Worm (Caenorhabditis elegans) whole organism, young adult: ENCODE measurements around the gene cutl-19.
A peak's percentile ranks its signal among the peaks of the same experiment; 100 is the strongest.

Experiments used
- B0019.2 ChIP-seq: fragments of 200-800 bp; sonication (Bioruptor generic); conservative IDR thresholded peaks from 2 replicates; pipeline ENCODE4 v1.3.6; 2022; ENCODE audit warnings: missing genetic modification reagents, missing genetic modification characterization, missing compliant biosample characterization
- B0336.3 ChIP-seq: fragments of 200-800 bp; sonication (Bioruptor generic); IDR thresholded peaks from 2 replicates; pipeline ENCODE4 v1.3.6; 2022; ENCODE audit warnings: missing genetic modification characterization, missing compliant biosample characterization
- C17E4.6 ChIP-seq: fragments of 200-800 bp; sonication (Bioruptor generic); IDR thresholded peaks from 2 replicates; pipeline ENCODE4 v1.3.6; 2022; ENCODE audit warnings: missing genetic modification reagents, missing genetic modification characterization, missing compliant biosample characterization
- D2030.7 ChIP-seq: fragments of 200-800 bp; sonication (Bioruptor generic); IDR thresholded peaks from 2 replicates; pipeline ENCODE4 v1.3.6; 2022; ENCODE audit warnings: missing genetic modification reagents, missing genetic modification characterization, missing compliant biosample characterization
- F10E7.11 ChIP-seq: sonication (generic microtip); optimal IDR thresholded peaks from 2 replicates; lab custom pipeline; 2017; ENCODE audit warnings: mild to moderate bottlenecking, missing genetic modification characterization, moderate library complexity, missing compliant biosample characterization
- F22D6.2 ChIP-seq: sonication (generic microtip); optimal IDR thresholded peaks from 2 replicates; lab custom pipeline; 2016; ENCODE audit warnings: mild to moderate bottlenecking, missing genetic modification characterization, missing compliant biosample characterization
- F33H1.4 ChIP-seq: fragments of 200-800 bp; sonication (Bioruptor generic); IDR thresholded peaks from 2 replicates; pipeline ENCODE4 v1.3.6; 2022; ENCODE audit warnings: missing genetic modification reagents, missing genetic modification characterization, missing compliant biosample characterization
- F37B4.10 ChIP-seq: fragments of 200-800 bp; sonication (Bioruptor generic); IDR thresholded peaks from 2 replicates; pipeline ENCODE4 v1.3.6; 2022; ENCODE audit warnings: missing genetic modification characterization, missing compliant biosample characterization
- F55B11.4 ChIP-seq: sonication (generic microtip); optimal IDR thresholded peaks from 2 replicates; lab custom pipeline; 2016; ENCODE audit warnings: missing compliant biosample characterization, missing genetic modification characterization, borderline replicate concordance; ENCODE audit not compliant: insufficient read depth
- F57A8.1 ChIP-seq: fragments of 200-800 bp; sonication (Bioruptor generic); optimal IDR thresholded peaks from 2 replicates; lab custom pipeline; 2018; ENCODE audit warnings: mild to moderate bottlenecking, missing genetic modification characterization, moderate library complexity, missing compliant biosample characterization
- F57C9.4 ChIP-seq: sonication (generic microtip); optimal IDR thresholded peaks from 2 replicates; lab custom pipeline; 2017; ENCODE audit warnings: mild to moderate bottlenecking, missing genetic modification characterization, missing compliant biosample characterization
- K11D2.4 ChIP-seq: fragments of 200-800 bp; sonication (Bioruptor generic); IDR thresholded peaks from 2 replicates; pipeline ENCODE4 v1.3.6; 2022; ENCODE audit warnings: missing genetic modification reagents, missing genetic modification characterization, missing compliant biosample characterization
- Y53F4B.3 ChIP-seq: fragments of 200-800 bp; sonication (Bioruptor generic); IDR thresholded peaks from 2 replicates; pipeline ENCODE4 v1.3.6; 2022; ENCODE audit warnings: missing genetic modification reagents, missing genetic modification characterization, missing compliant biosample characterization
- Y56A3A.18 ChIP-seq: fragments of 200-800 bp; sonication (Bioruptor generic); IDR thresholded peaks from 2 replicates; pipeline ENCODE4 v1.3.6; 2022; ENCODE audit warnings: missing genetic modification reagents, missing genetic modification characterization, missing compliant biosample characterization
- ZK185.1 ChIP-seq: sonication (generic microtip); optimal IDR thresholded peaks from 2 replicates; lab custom pipeline; 2016; ENCODE audit warnings: mild to moderate bottlenecking, missing genetic modification characterization, missing compliant biosample characterization; ENCODE audit not compliant: poor library complexity, severe bottlenecking
- ama-1 ChIP-seq, 3 experiments: fragments of 150-350 bp in 1 of 3; sonication (generic microtip) in 2 of 3; optimal IDR thresholded peaks; 2 replicates each; lab custom pipeline; 2014 to 2018; ENCODE audit warnings: missing biosample characterization in 2 of 3, missing genetic modification characterization in 2 of 3, missing genetic modification reagents in 2 of 3
- aptf-3 ChIP-seq: fragments of 200-800 bp; sonication (Bioruptor generic); IDR thresholded peaks from 2 replicates; pipeline ENCODE4 v1.3.6; 2022; ENCODE audit warnings: missing genetic modification characterization, missing compliant biosample characterization
- atf-7 ChIP-seq: sonication (generic microtip); optimal IDR thresholded peaks from 2 replicates; lab custom pipeline; 2017; ENCODE audit warnings: mild to moderate bottlenecking, missing genetic modification characterization, missing compliant biosample characterization
- cebp-2 ChIP-seq: fragments of 200-800 bp; sonication (Bioruptor generic); IDR thresholded peaks from 2 replicates; pipeline ENCODE4 v1.3.6; 2022; ENCODE audit warnings: missing genetic modification characterization, missing compliant biosample characterization
- dox-1 ChIP-seq: fragments of 200-800 bp; sonication (Bioruptor generic); IDR thresholded peaks from 2 replicates; pipeline ENCODE4 v1.3.6; 2022; ENCODE audit warnings: missing genetic modification reagents, missing genetic modification characterization, missing compliant biosample characterization
- efl-1 ChIP-seq: fragments of 150-350 bp; optimal IDR thresholded peaks from 2 replicates; lab custom pipeline; 2014; ENCODE audit warnings: missing biosample characterization, missing genetic modification reagents, missing genetic modification characterization
- hlh-26 ChIP-seq: fragments of 200-800 bp; sonication (Bioruptor generic); conservative IDR thresholded peaks from 2 replicates; pipeline ENCODE4 v1.3.6; 2022; ENCODE audit warnings: missing genetic modification reagents, missing genetic modification characterization, missing compliant biosample characterization
- hsf-1 ChIP-seq: fragments of 200-800 bp; sonication (Bioruptor generic); IDR thresholded peaks from 2 replicates; pipeline ENCODE4 v1.3.6; 2022; ENCODE audit warnings: missing genetic modification reagents, missing genetic modification characterization, missing compliant biosample characterization
- lag-1 ChIP-seq: fragments of 200-800 bp; sonication (Bioruptor generic); IDR thresholded peaks from 2 replicates; pipeline ENCODE4 v1.3.6; 2022; ENCODE audit warnings: missing genetic modification reagents, missing genetic modification characterization, missing compliant biosample characterization
- lin-26 ChIP-seq: fragments of 200-800 bp; sonication (Bioruptor generic); IDR thresholded peaks from 2 replicates; pipeline ENCODE4 v1.3.6; 2022; ENCODE audit warnings: missing genetic modification reagents, missing genetic modification characterization, missing compliant biosample characterization
- lin-40 ChIP-seq: sonication (generic microtip); optimal IDR thresholded peaks from 2 replicates; lab custom pipeline; 2016; ENCODE audit warnings: missing genetic modification characterization, mild to moderate bottlenecking, missing compliant biosample characterization, missing genotype, missing genetic modification reagents
- lin-54 ChIP-seq: fragments of 200-800 bp; sonication (Bioruptor generic); optimal IDR thresholded peaks from 2 replicates; lab custom pipeline; 2018; ENCODE audit warnings: mild to moderate bottlenecking, missing genetic modification characterization, missing compliant biosample characterization
- lsl-1 ChIP-seq: fragments of 200-800 bp; sonication (Bioruptor generic); optimal IDR thresholded peaks from 2 replicates; lab custom pipeline; 2018; ENCODE audit warnings: mild to moderate bottlenecking, missing genetic modification characterization, moderate library complexity, missing compliant biosample characterization
- madf-10 ChIP-seq: sonication (generic microtip); optimal IDR thresholded peaks from 2 replicates; lab custom pipeline; 2016; ENCODE audit warnings: mild to moderate bottlenecking, missing genetic modification characterization, missing compliant biosample characterization
- madf-6 ChIP-seq: fragments of 200-800 bp; sonication (Bioruptor generic); IDR thresholded peaks from 2 replicates; pipeline ENCODE4 v1.3.6; 2022; ENCODE audit warnings: missing genetic modification reagents, missing genetic modification characterization, missing compliant biosample characterization
- madf-8 ChIP-seq: fragments of 200-800 bp; sonication (Bioruptor generic); conservative IDR thresholded peaks from 2 replicates; pipeline ENCODE4 v1.3.6; 2022; ENCODE audit warnings: missing genetic modification reagents, missing genetic modification characterization, missing compliant biosample characterization
- nfya-2 ChIP-seq: fragments of 200-800 bp; sonication (Bioruptor generic); IDR thresholded peaks from 2 replicates; pipeline ENCODE4 v1.3.6; 2022; ENCODE audit warnings: missing genetic modification reagents, missing genetic modification characterization, missing compliant biosample characterization
- nhr-120 ChIP-seq: fragments of 200-800 bp; sonication (Bioruptor generic); IDR thresholded peaks from 2 replicates; pipeline ENCODE4 v1.3.6; 2022; ENCODE audit warnings: missing genetic modification characterization, missing compliant biosample characterization
- pbrm-1 ChIP-seq: fragments of 200-800 bp; sonication (Bioruptor generic); IDR thresholded peaks from 2 replicates; pipeline ENCODE4 v1.3.6; 2022; ENCODE audit warnings: missing genetic modification reagents, missing genetic modification characterization, missing compliant biosample characterization
- rcor-1 ChIP-seq: fragments of 200-800 bp; sonication (Bioruptor generic); IDR thresholded peaks from 2 replicates; pipeline ENCODE4 v1.3.6; 2022; ENCODE audit warnings: missing genetic modification reagents, missing genetic modification characterization, missing compliant biosample characterization
- snpc-4 ChIP-seq, 5 experiments: fragments of 150-350 bp in 1 of 5; sonication (generic microtip) in 4 of 5; optimal IDR thresholded peaks; 2 replicates each; lab custom pipeline; 2014 to 2018; ENCODE audit warnings: missing genetic modification characterization in 5 of 5, missing biosample characterization in 3 of 5, antibody characterized with exemption in 2 of 5, mild to moderate bottlenecking in 2 of 5, missing compliant biosample characterization in 2 of 5, missing genotype in 2 of 5, moderate library complexity in 2 of 5, missing genetic modification reagents in 1 of 5
- tbx-9 ChIP-seq: sonication (generic microtip); optimal IDR thresholded peaks from 2 replicates; lab custom pipeline; 2016; ENCODE audit warnings: borderline replicate concordance, missing genetic modification characterization, inconsistent platforms, missing compliant biosample characterization
- tlf-1 ChIP-seq: fragments of 200-800 bp; sonication (Bioruptor generic); optimal IDR thresholded peaks from 2 replicates; lab custom pipeline; 2018; ENCODE audit warnings: mild to moderate bottlenecking, missing genetic modification characterization, missing compliant biosample characterization
- xnd-1 ChIP-seq: sonication (generic microtip); optimal IDR thresholded peaks from 2 replicates; lab custom pipeline; 2016; ENCODE audit warnings: missing genotype, missing genetic modification reagents, missing genetic modification characterization, missing compliant biosample characterization
- zim-3 ChIP-seq: sonication (generic microtip); optimal IDR thresholded peaks from 2 replicates; lab custom pipeline; 2017; ENCODE audit warnings: mild to moderate bottlenecking, missing genetic modification characterization, moderate library complexity, missing compliant biosample characterization
- ztf-25 ChIP-seq: fragments of 200-800 bp; sonication (Bioruptor generic); IDR thresholded peaks from 2 replicates; pipeline ENCODE4 v1.3.6; 2022; ENCODE audit warnings: missing genetic modification reagents, missing genetic modification characterization, missing compliant biosample characterization
- ztf-28 ChIP-seq: fragments of 200-800 bp; sonication (Bioruptor generic); IDR thresholded peaks from 2 replicates; pipeline ENCODE4 v1.3.6; 2022; ENCODE audit warnings: missing genetic modification reagents, missing genetic modification characterization, missing compliant biosample characterization
- ztf-3 ChIP-seq: fragments of 200-800 bp; sonication (Bioruptor generic); optimal IDR thresholded peaks from 2 replicates; lab custom pipeline; 2018; ENCODE audit warnings: mild to moderate bottlenecking, missing genetic modification characterization, missing compliant biosample characterization
- ztf-6 ChIP-seq: fragments of 200-800 bp; sonication (Bioruptor generic); IDR thresholded peaks from 2 replicates; pipeline ENCODE4 v1.3.6; 2022; ENCODE audit warnings: missing genetic modification reagents, missing genetic modification characterization, missing compliant biosample characterization

Gene cutl-19

DNA sequence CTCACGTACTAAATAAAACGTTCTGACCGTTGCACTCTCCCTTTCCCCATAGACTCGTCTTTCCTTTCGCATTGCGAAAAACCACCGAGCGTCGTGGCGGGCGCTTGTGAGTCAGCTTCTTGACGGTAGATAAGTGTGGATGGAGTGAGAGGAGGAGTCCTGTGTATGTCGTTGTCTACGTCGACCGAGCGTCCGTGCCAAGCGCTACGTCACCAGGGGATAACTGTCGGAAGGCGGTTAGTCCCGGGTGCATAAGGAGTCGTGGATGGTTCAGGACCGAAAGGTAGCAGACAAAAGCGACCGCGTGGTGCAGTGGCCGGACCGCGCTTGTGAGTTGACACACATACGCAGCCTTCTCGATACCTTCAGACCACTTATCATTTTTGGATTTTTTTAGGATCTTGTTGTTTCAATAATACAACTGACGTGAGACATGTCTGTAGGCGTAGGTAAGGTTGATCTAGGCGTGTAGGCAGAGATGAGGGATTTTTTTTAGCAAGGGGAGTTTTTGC lies 6.2 kb downstream of the cutl-19 start (continued):
- TF ChIP-seq lsl-1 (GFP tag; lab: Kevin White, UChicago) (peak; percentile 69), snpc-4 (GFP tag; optimal IDR thresholded peaks at IDR 0.05; lab: Kevin White, UChicago) (peak; percentile 31), snpc-4 (tag; optimal IDR thresholded peaks at IDR 0.05; lab: Kevin White, UChicago) (peak in 2 of 4 experiments; percentile 15 to 60), zim-3 (tag; lab: Kevin White, UChicago) (peak; percentile 67), F57C9.4 (peak; percentile 70)
- TF ChIP-seq, all 124 proteins: peak for 72; not testable (repeated sequence) for 52

DNA sequence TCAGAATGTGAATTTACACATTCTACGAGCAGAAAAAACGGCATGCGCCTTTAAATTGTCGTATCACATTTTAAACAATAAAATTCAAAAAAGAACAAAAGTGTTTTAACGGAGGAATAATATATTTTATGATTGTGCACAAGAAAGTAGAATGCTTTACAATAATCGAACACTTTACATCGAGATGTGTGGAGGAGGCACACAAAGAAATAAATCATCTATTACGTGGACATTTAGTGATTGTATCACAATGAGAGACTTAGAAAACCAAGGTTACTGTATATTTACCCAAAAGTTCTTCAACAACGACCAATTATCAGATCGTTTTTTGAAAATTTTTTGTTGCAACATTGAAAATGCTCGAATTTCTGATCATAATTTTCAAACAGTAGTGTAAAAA lies 7.1 kb downstream of the cutl-19 start:
- TF ChIP-seq ztf-3 (GFP tag; lab: Kevin White, UChicago) (no peak), lin-26 (GFP tag; lab: Robert Waterston, UW) (no peak), lag-1 (GFP tag; lab: Robert Waterston, UW) (no peak), ama-1 (optimal IDR thresholded peaks at IDR 0.05; lab: Kevin White, UChicago) (no peak), ama-1 (GFP tag; optimal IDR thresholded peaks at IDR 0.05; lab: Kevin White, UChicago) (no peak), rcor-1 (GFP tag; lab: Robert Waterston, UW) (no peak), nfya-2 (no peak), hlh-26 (GFP tag; lab: Robert Waterston, UW) (no peak), F57A8.1 (GFP tag; lab: Kevin White, UChicago) (no peak), Y56A3A.18 (GFP tag; lab: Robert Waterston, UW) (no peak), D2030.7 (GFP tag; lab: Robert Waterston, UW) (no peak), ztf-28 (GFP tag; lab: Robert Waterston, UW) (no peak), B0019.2 (no peak), cebp-2 (no peak), Y53F4B.3 (GFP tag; lab: Robert Waterston, UW) (no peak), F10E7.11 (tag; lab: Kevin White, UChicago) (no peak), madf-6 (no peak), aptf-3 (GFP tag; lab: Robert Waterston, UW) (no peak)

DNA sequence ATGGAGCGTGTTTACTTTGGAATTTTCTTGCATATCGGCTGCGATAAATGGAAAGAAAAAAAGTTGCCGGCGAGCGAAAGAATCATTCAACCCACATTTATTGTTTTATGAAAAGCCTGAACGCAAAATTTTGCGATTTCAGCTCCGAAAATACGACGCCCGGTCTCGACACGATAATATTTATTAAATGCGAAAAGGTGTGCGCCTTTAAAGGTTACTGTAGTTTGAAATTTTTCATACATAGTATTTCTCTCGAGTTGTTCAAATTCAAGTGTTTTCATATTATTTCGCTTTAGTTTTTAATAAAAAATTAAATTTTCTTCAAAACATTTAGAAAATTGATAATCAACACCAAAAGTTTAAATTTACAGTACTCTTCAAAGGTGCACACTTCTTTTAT lies 8.4 kb downstream of the cutl-19 start, which contains the start of gene syx-16:
Gene syx-16, minus strand, starts transcription at position 118 of the 400 bp plus-strand sequence.
- TF ChIP-seq lsl-1 (GFP tag; lab: Kevin White, UChicago) (peak; percentile 83), nhr-120 (no peak), lin-54 (GFP tag; lab: Kevin White, UChicago) (peak; percentile 33), F37B4.10 (GFP tag; lab: Robert Waterston, UW) (no peak), madf-8 (peak; percentile 90), D2030.7 (GFP tag; lab: Robert Waterston, UW) (peak; percentile 35; the same call in 1 of the 2 replicates), madf-6 (peak; percentile 93), xnd-1 (tag; lab: Kevin White, UChicago) (peak; percentile 82), F33H1.4 (GFP tag; lab: Robert Waterston, UW) (peak; percentile 75), dox-1 (GFP tag; lab: Robert Waterston, UW) (peak; percentile 27; the same call in 1 of the 2 replicates), F55B11.4 (no peak), C17E4.6 (GFP tag; lab: Robert Waterston, UW) (no peak)

DNA sequence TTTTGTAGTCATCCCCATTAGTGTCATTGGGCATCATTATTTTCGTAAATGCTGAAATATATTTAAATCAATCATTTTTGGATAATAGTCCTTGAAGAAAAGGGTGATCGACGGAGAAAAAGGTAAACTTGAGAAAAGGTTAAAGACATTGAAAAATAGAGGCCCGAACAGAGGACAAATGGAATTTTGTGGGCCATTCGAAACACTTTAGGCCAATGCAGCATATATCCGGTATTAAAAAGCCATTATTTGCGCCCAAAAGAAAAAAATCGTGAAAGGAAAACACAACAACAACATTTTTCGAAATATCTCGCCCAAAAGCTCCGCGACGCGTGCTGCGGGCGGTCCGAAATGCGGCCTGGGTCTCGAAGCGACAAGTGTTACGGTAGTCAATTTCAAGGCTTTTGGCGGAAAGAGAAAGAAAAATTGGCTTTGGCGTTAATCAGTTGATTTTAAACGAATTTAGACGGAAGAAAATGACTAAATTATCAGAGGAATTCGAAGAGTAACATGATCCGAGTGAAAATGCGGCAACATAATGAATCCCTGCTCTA lies 10.5 kb downstream of the cutl-19 start, which contains the start of gene morc-1:
Gene morc-1, minus strand, starts transcription at position 51 of the 554 bp plus-strand sequence.
- no peak for TF ChIP-seq hsf-1
- TF ChIP-seq ztf-25 (GFP tag; lab: Robert Waterston, UW), result no peak
- no peak for TF ChIP-seq F22D6.2 (tag; lab: Kevin White, UChicago)
- no peak for TF ChIP-seq tlf-1 (GFP tag; lab: Kevin White, UChicago)
- TF ChIP-seq K11D2.4 (GFP tag; lab: Robert Waterston, UW), result no peak
- no peak for TF ChIP-seq tbx-9 (tag; lab: Kevin White, UChicago)
- no peak for TF ChIP-seq ZK185.1
- no peak for TF ChIP-seq ztf-6 (GFP tag; lab: Robert Waterston, UW)
- TF ChIP-seq B0336.3 (GFP tag; lab: Robert Waterston, UW), result no peak
- TF ChIP-seq efl-1 (GFP tag; lab: Kevin White, UChicago), result peak; percentile 11
- TF ChIP-seq pbrm-1 (GFP tag; lab: Robert Waterston, UW), result no peak
- TF ChIP-seq lin-40, result no peak
- no peak for TF ChIP-seq atf-7 (tag; lab: Kevin White, UChicago)
- TF ChIP-seq F10E7.11 (tag; lab: Kevin White, UChicago), result no peak
- TF ChIP-seq madf-10 (tag; lab: Kevin White, UChicago), result no peak
